Worm (Caenorhabditis elegans) whole organism, mixed stage, embryonic: Measurements from ENCODE around the gene Y82E9BR.20.
"Not testable (repeated sequence)": the region's sequence is repeated elsewhere in the genome, so short reads cannot be mapped to it uniquely, and the experiment has no call there.

ENCODE experiments used
- blmp-1 ChIP-seq: fragments of 150-350 bp; optimal IDR thresholded peaks from 2 replicates; lab custom pipeline; 2014; ENCODE audit warnings: missing biosample characterization, missing genetic modification characterization
- lin-32 ChIP-seq: fragments of 200-800 bp; sonication (Bioruptor generic); optimal IDR thresholded peaks from 2 replicates; lab custom pipeline; 2018; ENCODE audit warnings: mild to moderate bottlenecking, missing genetic modification characterization, missing compliant biosample characterization
- mep-1 ChIP-seq: fragments of 150-350 bp; optimal IDR thresholded peaks from 2 replicates; lab custom pipeline; 2017; ENCODE audit warnings: missing biosample characterization, missing genetic modification reagents, missing genetic modification characterization, inconsistent platforms
- nhr-76 ChIP-seq: sonication (generic microtip); optimal IDR thresholded peaks from 2 replicates; lab custom pipeline; 2017; ENCODE audit warnings: missing biosample characterization, missing genetic modification characterization
- unc-39 ChIP-seq: fragments of 150-350 bp; optimal IDR thresholded peaks from 2 replicates; lab custom pipeline; 2014; ENCODE audit warnings: missing biosample characterization, missing genetic modification characterization
- ztf-11 ChIP-seq: fragments of 150-350 bp; optimal IDR thresholded peaks from 2 replicates; lab custom pipeline; 2014; ENCODE audit warnings: missing biosample characterization, missing genetic modification characterization

DNA sequence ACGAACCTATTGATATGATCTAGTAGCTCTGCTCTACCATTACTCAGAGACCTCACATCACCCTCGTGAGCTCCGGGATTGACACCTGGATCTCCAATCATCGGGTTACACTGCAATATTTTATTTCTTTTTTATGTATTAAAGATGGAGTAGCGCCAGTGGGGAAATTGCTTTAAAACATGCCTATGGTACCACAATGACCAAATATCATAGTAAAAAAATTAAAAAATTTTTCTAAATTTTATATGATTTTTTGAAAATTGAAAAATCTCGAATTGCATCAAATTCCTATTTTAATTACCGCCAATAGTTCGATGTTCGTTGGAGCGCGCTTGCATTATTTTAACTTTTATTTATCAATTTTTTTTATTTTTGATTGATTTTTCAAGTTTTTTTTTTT lies 3.7 kb downstream of the Y82E9BR.20 start, which contains the start of gene pals-40:
- not testable (repeated sequence) for TF ChIP-seq blmp-1; nhr-76; mep-1 (tag; lab: Kevin White, UChicago); lin-32 (GFP tag; lab: Kevin White, UChicago); ztf-11 (tag; lab: Kevin White, UChicago); unc-39 (tag; lab: Kevin White, UChicago)
